Worm (Caenorhabditis elegans) whole organism, young adult: ENCODE measurements around the gene fbxb-115.

Source experiments
- F23B12.7 ChIP-seq: sonication (generic microtip); optimal IDR thresholded peaks from 2 replicates; lab custom pipeline; 2017; ENCODE audit warnings: missing genetic modification characterization, mild to moderate bottlenecking, missing compliant biosample characterization, antibody characterized with exemption, moderate library complexity; ENCODE audit not compliant: insufficient read depth
- hlh-12 ChIP-seq: sonication (generic microtip); optimal IDR thresholded peaks from 2 replicates; lab custom pipeline; 2016; ENCODE audit warnings: missing genetic modification characterization, missing compliant biosample characterization
- unc-130 ChIP-seq: sonication (generic microtip); optimal IDR thresholded peaks from 2 replicates; lab custom pipeline; 2016; ENCODE audit warnings: missing genetic modification reagents, missing genetic modification characterization, missing compliant biosample characterization

ce11 chrV:19217104-19217503 lies 22.9 kb downstream of the fbxb-115 start, which contains the start of gene srr-2:
- TF ChIP-seq F23B12.7 (tag; lab: Kevin White, UChicago) (no peak), unc-130 (GFP tag; lab: Kevin White, UChicago) (no peak), hlh-12 (tag; lab: Kevin White, UChicago) (no peak)
